Fruit fly (Drosophila melanogaster) whole organism, embryonic: ENCODE data around the gene Efhc1.1.

Experiments
- Atf6 ChIP-seq: fragments of 200-800 bp; sonication (Bioruptor generic); IDR thresholded peaks from 2 replicates; pipeline ENCODE4 v1.3.6; 2022; ENCODE audit warnings: missing biosample characterization, missing genetic modification characterization
- CG10267 ChIP-seq: fragments of 200-800 bp; sonication (Bioruptor generic); optimal IDR thresholded peaks from 2 replicates; lab custom pipeline; 2018; ENCODE audit warnings: missing biosample characterization, mild to moderate bottlenecking, missing genetic modification characterization, moderate library complexity
- CG10274 ChIP-seq: fragments of 200-800 bp; sonication (Bioruptor generic); optimal IDR thresholded peaks from 3 replicates; lab custom pipeline; 2017; ENCODE audit warnings: missing biosample characterization, mild to moderate bottlenecking, missing genetic modification characterization
- CG10321 ChIP-seq: fragments of 200-800 bp; sonication (Bioruptor generic); IDR thresholded peaks from 2 replicates; pipeline ENCODE4 v1.3.6; 2022; ENCODE audit warnings: missing biosample characterization, missing genetic modification characterization
- CG12299 ChIP-seq: fragments of 200-800 bp; sonication (Bioruptor generic); optimal IDR thresholded peaks from 2 replicates; lab custom pipeline; 2018; ENCODE audit warnings: missing biosample characterization, mild to moderate bottlenecking, missing genetic modification characterization
- CG13624 ChIP-seq: fragments of 200-800 bp; sonication (Bioruptor generic); optimal IDR thresholded peaks from 2 replicates; lab custom pipeline; 2016; ENCODE audit warnings: missing biosample characterization, missing genetic modification characterization
- CG13775 ChIP-seq: fragments of 200-800 bp; sonication (Bioruptor generic); optimal IDR thresholded peaks from 3 replicates; lab custom pipeline; 2017; ENCODE audit warnings: missing biosample characterization, mild to moderate bottlenecking, missing genetic modification characterization
- CG15696 ChIP-seq: fragments of 200-800 bp; sonication (Bioruptor generic); optimal IDR thresholded peaks from 2 replicates; lab custom pipeline; 2019; ENCODE audit warnings: missing biosample characterization, mild to moderate bottlenecking, missing genetic modification characterization, moderate library complexity
- CG17829 ChIP-seq: fragments of 200-800 bp; optimal IDR thresholded peaks from 2 replicates; lab custom pipeline; 2019; ENCODE audit warnings: missing biosample characterization, mild to moderate bottlenecking, missing genetic modification characterization, moderate library complexity
- CG18011 ChIP-seq: fragments of 200-800 bp; sonication (Bioruptor generic); optimal IDR thresholded peaks from 2 replicates; lab custom pipeline; 2017; ENCODE audit warnings: missing biosample characterization, missing genetic modification characterization, mild to moderate bottlenecking, moderate library complexity, missing genotype
- CG1832 ChIP-seq: fragments of 200-800 bp; sonication (Bioruptor generic); optimal IDR thresholded peaks from 2 replicates; lab custom pipeline; 2017; ENCODE audit warnings: missing biosample characterization, mild to moderate bottlenecking, missing genetic modification characterization, inconsistent platforms
- CG2712 ChIP-seq: fragments of 200-800 bp; optimal IDR thresholded peaks from 3 replicates; lab custom pipeline; 2019; ENCODE audit warnings: missing biosample characterization, mild to moderate bottlenecking, missing genetic modification characterization, moderate library complexity
- CG3847 ChIP-seq: fragments of 200-800 bp; sonication (Bioruptor generic); IDR thresholded peaks from 2 replicates; pipeline ENCODE4 v1.3.6; 2022; ENCODE audit warnings: missing biosample characterization, missing genetic modification characterization
- CG4424 ChIP-seq: fragments of 200-800 bp; sonication (Bioruptor generic); optimal IDR thresholded peaks from 3 replicates; lab custom pipeline; 2016; ENCODE audit warnings: missing biosample characterization, missing genetic modification characterization
- CG5953 ChIP-seq: fragments of 200-800 bp; sonication (Bioruptor generic); IDR thresholded peaks from 2 replicates; pipeline ENCODE4 v1.3.6; 2022; ENCODE audit warnings: missing biosample characterization, missing genetic modification characterization
- CG9932 ChIP-seq: fragments of 200-800 bp; sonication (Bioruptor generic); IDR thresholded peaks from 2 replicates; pipeline ENCODE4 v1.3.6; 2022; ENCODE audit warnings: missing biosample characterization, missing genetic modification characterization
- Dbx ChIP-seq: fragments of 200-800 bp; sonication (Bioruptor generic); IDR thresholded peaks from 3 replicates; pipeline ENCODE4 v1.3.6; 2022; ENCODE audit warnings: missing biosample characterization, missing genetic modification characterization
- Dip3 ChIP-seq: fragments of 200-800 bp; sonication (Bioruptor generic); optimal IDR thresholded peaks from 3 replicates; lab custom pipeline; 2016; ENCODE audit warnings: missing biosample characterization, missing genetic modification characterization
- E2f1 ChIP-seq: fragments of 200-800 bp; sonication (Bioruptor generic); IDR thresholded peaks from 2 replicates; pipeline ENCODE4 v1.3.6; 2022; ENCODE audit warnings: missing biosample characterization, missing genetic modification characterization
- Fer2 ChIP-seq: fragments of 200-800 bp; sonication (Bioruptor generic); optimal IDR thresholded peaks from 2 replicates; lab custom pipeline; 2018; ENCODE audit warnings: missing biosample characterization, mild to moderate bottlenecking, missing genetic modification characterization, moderate library complexity
- HHEX ChIP-seq: fragments of 200-800 bp; sonication (Bioruptor generic); optimal IDR thresholded peaks from 3 replicates; lab custom pipeline; 2017; ENCODE audit warnings: missing biosample characterization, mild to moderate bottlenecking, missing genetic modification characterization, missing genetic modification reagents
- Hand ChIP-seq: fragments of 200-800 bp; sonication (Bioruptor generic); optimal IDR thresholded peaks from 2 replicates; lab custom pipeline; 2017; ENCODE audit warnings: mild to moderate bottlenecking, missing biosample characterization, missing genetic modification reagents, missing genetic modification characterization
- NfI ChIP-seq: fragments of 200-800 bp; sonication (Bioruptor generic); optimal IDR thresholded peaks from 3 replicates; lab custom pipeline; 2018; ENCODE audit warnings: missing biosample characterization, mild to moderate bottlenecking, missing genetic modification characterization, moderate library complexity
- Oaz ChIP-seq: fragments of 200-800 bp; sonication (Bioruptor generic); IDR thresholded peaks from 2 replicates; pipeline ENCODE4 v1.3.6; 2022; ENCODE audit warnings: missing biosample characterization, missing genetic modification characterization
- PHDP ChIP-seq: fragments of 200-800 bp; sonication (Bioruptor generic); optimal IDR thresholded peaks from 3 replicates; lab custom pipeline; 2018; ENCODE audit warnings: missing biosample characterization, mild to moderate bottlenecking, missing genetic modification characterization, moderate library complexity
- Rfx ChIP-seq: fragments of 200-800 bp; sonication (Bioruptor generic); IDR thresholded peaks from 2 replicates; pipeline ENCODE4 v1.3.6; 2022; ENCODE audit warnings: missing biosample characterization, missing genetic modification characterization
- Sry-β ChIP-seq: fragments of 200-800 bp; sonication (Bioruptor generic); optimal IDR thresholded peaks from 2 replicates; lab custom pipeline; 2018; ENCODE audit warnings: missing biosample characterization, mild to moderate bottlenecking, missing genetic modification characterization, moderate library complexity
- ems ChIP-seq: fragments of 200-800 bp; sonication (Bioruptor generic); optimal IDR thresholded peaks from 3 replicates; lab custom pipeline; 2016; ENCODE audit warnings: missing biosample characterization, missing genetic modification characterization
- fd102C ChIP-seq: fragments of 200-800 bp; sonication (Bioruptor generic); optimal IDR thresholded peaks from 2 replicates; lab custom pipeline; 2018; ENCODE audit warnings: missing biosample characterization, mild to moderate bottlenecking, missing genetic modification characterization, moderate library complexity
- fd3F ChIP-seq: fragments of 200-800 bp; sonication (Bioruptor generic); optimal IDR thresholded peaks from 2 replicates; lab custom pipeline; 2018; ENCODE audit warnings: missing biosample characterization, mild to moderate bottlenecking, missing genetic modification characterization, moderate library complexity
- fu2 ChIP-seq: fragments of 200-800 bp; sonication (Bioruptor generic); optimal IDR thresholded peaks from 2 replicates; lab custom pipeline; 2016; ENCODE audit warnings: missing biosample characterization, missing genetic modification characterization
- gfzf ChIP-seq: fragments of 200-800 bp; sonication (Bioruptor generic); optimal IDR thresholded peaks from 2 replicates; lab custom pipeline; 2016; ENCODE audit warnings: missing biosample characterization, mild to moderate bottlenecking, missing genetic modification characterization, moderate library complexity
- gsb-n ChIP-seq: fragments of 200-800 bp; sonication (Bioruptor generic); optimal IDR thresholded peaks from 3 replicates; lab custom pipeline; 2018; ENCODE audit warnings: missing biosample characterization, mild to moderate bottlenecking, missing genetic modification characterization
- gt ChIP-seq: fragments of 200-800 bp; sonication (Bioruptor generic); IDR thresholded peaks from 2 replicates; pipeline ENCODE4 v1.3.6; 2022; ENCODE audit warnings: missing biosample characterization, missing genetic modification characterization
- jumu ChIP-seq: fragments of 200-800 bp; sonication (Bioruptor generic); optimal IDR thresholded peaks from 3 replicates; lab custom pipeline; 2016; ENCODE audit warnings: missing biosample characterization, missing genetic modification characterization
- mld ChIP-seq: fragments of 200-800 bp; sonication (Bioruptor generic); IDR thresholded peaks from 3 replicates; pipeline ENCODE4 v1.3.6; 2022; ENCODE audit warnings: missing biosample characterization, missing genetic modification characterization; ENCODE audit not compliant: partially characterized antibody
- nerfin-2 ChIP-seq: fragments of 200-800 bp; sonication (Bioruptor generic); IDR thresholded peaks from 2 replicates; pipeline ENCODE4 v1.3.6; 2022; ENCODE audit warnings: missing biosample characterization, missing genetic modification characterization; ENCODE audit not compliant: partially characterized antibody
- nmo ChIP-seq: fragments of 200-800 bp; sonication (Bioruptor generic); optimal IDR thresholded peaks from 2 replicates; lab custom pipeline; 2018; ENCODE audit warnings: missing biosample characterization, mild to moderate bottlenecking, missing genetic modification characterization, moderate library complexity
- pzg ChIP-seq: fragments of 200-800 bp; sonication (Bioruptor generic); optimal IDR thresholded peaks from 3 replicates; lab custom pipeline; 2018; ENCODE audit warnings: missing biosample characterization, mild to moderate bottlenecking, missing genetic modification characterization, moderate library complexity
- ro ChIP-seq: fragments of 200-800 bp; sonication (Bioruptor generic); IDR thresholded peaks from 2 replicates; pipeline ENCODE4 v1.3.6; 2022; ENCODE audit warnings: missing biosample characterization, missing genetic modification characterization
- row ChIP-seq: fragments of 200-800 bp; sonication (Bioruptor generic); IDR thresholded peaks from 3 replicates; pipeline ENCODE4 v1.3.6; 2022; ENCODE audit warnings: missing biosample characterization, missing genetic modification characterization
- shn ChIP-seq: fragments of 200-800 bp; sonication (Bioruptor generic); optimal IDR thresholded peaks from 3 replicates; lab custom pipeline; 2016; ENCODE audit warnings: missing biosample characterization, missing genetic modification characterization
- sisA ChIP-seq: fragments of 200-800 bp; sonication (Bioruptor generic); IDR thresholded peaks from 2 replicates; pipeline ENCODE4 v1.3.6; 2022; ENCODE audit warnings: missing biosample characterization, missing genetic modification characterization
- tin ChIP-seq: fragments of 200-800 bp; sonication (Bioruptor generic); optimal IDR thresholded peaks from 3 replicates; lab custom pipeline; 2016; ENCODE audit warnings: missing biosample characterization, missing genetic modification characterization
- tll ChIP-seq, 2 experiments: fragments of 200-800 bp in 1 of 2; fragments of >200 bp in 1 of 2; sonication (Bioruptor generic) in 1 of 2; optimal IDR thresholded peaks; 2 replicates each; lab custom pipeline; 2017 to 2019; ENCODE audit warnings: missing biosample characterization in 2 of 2, missing genetic modification characterization in 2 of 2, mild to moderate bottlenecking in 1 of 2, moderate library complexity in 1 of 2
- trh ChIP-seq: fragments of 200-800 bp; sonication (Bioruptor generic); optimal IDR thresholded peaks from 2 replicates; lab custom pipeline; 2016; ENCODE audit warnings: missing biosample characterization, missing genetic modification characterization
- tup ChIP-seq: fragments of 200-800 bp; sonication (Bioruptor generic); optimal IDR thresholded peaks from 2 replicates; lab custom pipeline; 2016; ENCODE audit warnings: missing biosample characterization, mild to moderate bottlenecking, missing genetic modification characterization, moderate library complexity
- vnd ChIP-seq: fragments of 200-800 bp; sonication (Bioruptor generic); IDR thresholded peaks from 3 replicates; pipeline ENCODE4 v1.3.6; 2022; ENCODE audit warnings: missing biosample characterization, missing genetic modification characterization; ENCODE audit not compliant: partially characterized antibody
- zen ChIP-seq: fragments of 200-800 bp; sonication (Bioruptor generic); optimal IDR thresholded peaks from 3 replicates; lab custom pipeline; 2018; ENCODE audit warnings: missing biosample characterization, mild to moderate bottlenecking, missing genetic modification characterization, moderate library complexity
- zfh2 ChIP-seq: fragments of 200-800 bp; sonication (Bioruptor generic); optimal IDR thresholded peaks from 2 replicates; lab custom pipeline; 2016; ENCODE audit warnings: missing biosample characterization, missing genetic modification characterization

Gene Efhc1.1

DNA sequence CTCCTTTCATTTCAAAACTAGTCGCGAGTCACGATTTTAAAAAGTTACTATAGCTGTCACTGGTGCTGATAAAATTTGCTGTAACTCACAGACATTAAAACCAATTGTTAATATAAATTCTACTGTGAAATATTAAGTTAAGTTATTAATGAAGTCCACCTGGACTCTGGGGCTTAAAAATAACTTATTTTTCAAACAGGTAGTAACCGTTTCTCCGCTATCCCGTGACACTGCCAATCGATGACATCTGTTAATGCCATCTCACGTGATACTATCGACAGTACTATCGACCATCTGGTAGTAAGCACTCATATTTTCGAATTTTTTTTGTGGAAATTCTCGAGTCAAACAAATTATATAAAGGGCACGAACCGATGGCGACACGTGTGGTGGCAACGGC, 49.5 kb downstream of the Efhc1.1 start, which contains the start of the genes CG12379 and MagR (continued):
- TF ChIP-seq CG18011 (GFP tag; lab: Kevin White, UChicago) (peak; percentile 25), CG15696 (tag; lab: Kevin White, UChicago) (peak; percentile 59), CG1832 (GFP tag; lab: Kevin White, UChicago) (no peak), nerfin-2 (peak; percentile 62), CG2712 (tag; lab: Kevin White, UChicago) (peak; percentile 67), CG10267 (peak; percentile 52), tll (GFP tag; optimal IDR thresholded peaks at IDR 0.05; lab: Kevin White, UChicago) (peak in 1 of 2 experiments; percentile 83), gsb-n (tag; lab: Kevin White, UChicago) (no peak), zen (tag; lab: Kevin White, UChicago) (peak; percentile 50), tin (GFP tag; lab: Kevin White, UChicago) (peak; percentile 61), sisA (GFP tag; lab: Robert Waterston, UW) (peak; percentile 58), fd3F (GFP tag; lab: Kevin White, UChicago) (no peak), PHDP (tag; lab: Kevin White, UChicago) (peak; percentile 30), fd102C (GFP tag; lab: Kevin White, UChicago) (no peak), jumu (peak; percentile 52), CG4424 (peak; percentile 49), CG12299 (tag; lab: Kevin White, UChicago) (peak; percentile 61), Oaz (GFP tag; lab: Robert Waterston, UW) (peak; percentile 48; the same call in 1 of the 2 replicates), ems (GFP tag; lab: Kevin White, UChicago) (peak; percentile 39), NfI (peak; percentile 56), gt (no peak), CG5953 (no peak), Fer2 (tag; lab: Kevin White, UChicago) (peak; percentile 57), Atf6 (peak; percentile 59; the same call in 1 of the 2 replicates), CG17829 (peak; percentile 33), gfzf (GFP tag; lab: Kevin White, UChicago) (peak; percentile 24), Hand (GFP tag; lab: Kevin White, UChicago) (no peak), Dbx (GFP tag; lab: Robert Waterston, UW) (peak; percentile 61), mld (GFP tag; lab: Robert Waterston, UW) (peak; percentile 51; the same call in 1 of the 3 replicates), CG13775 (GFP tag; lab: Kevin White, UChicago) (peak; percentile 59), row (peak; percentile 95), nmo (GFP tag; lab: Kevin White, UChicago) (peak; percentile 80), fu2 (GFP tag; lab: Kevin White, UChicago) (peak; percentile 27), vnd (GFP tag; lab: Robert Waterston, UW) (peak; percentile 75), pzg (GFP tag; lab: Kevin White, UChicago) (peak; percentile 58), ro (GFP tag; lab: Robert Waterston, UW) (0 out of 2 replicates have a peak, but pooled peaks have one; percentile 14), CG9932 (peak; percentile 74), CG3847 (GFP tag; lab: Robert Waterston, UW) (peak; percentile 71), Sry-β (GFP tag; lab: Kevin White, UChicago) (peak; percentile 87), Rfx (peak; percentile 72), zfh2 (GFP tag; lab: Kevin White, UChicago) (peak; percentile 64), trh (no peak), HHEX (GFP tag; lab: Kevin White, UChicago) (no peak), Dip3 (GFP tag; lab: Kevin White, UChicago) (peak; percentile 34), CG10274 (GFP tag; lab: Kevin White, UChicago) (peak; percentile 4), shn (GFP tag; lab: Kevin White, UChicago) (peak; percentile 7), E2f1 (peak; percentile 32; the same call in 1 of the 2 replicates), CG10321 (GFP tag; lab: Robert Waterston, UW) (no peak), tup (GFP tag; lab: Kevin White, UChicago) (no peak), CG13624 (GFP tag; lab: Kevin White, UChicago) (peak; percentile 21)
